Worm (Caenorhabditis elegans): ENCODE data around the gene lam-1.
"Not testable (repeated sequence)": the region's sequence is repeated elsewhere in the genome, so short reads cannot be mapped to it uniquely, and the experiment has no call there.

The lam-1 gene

DNA sequence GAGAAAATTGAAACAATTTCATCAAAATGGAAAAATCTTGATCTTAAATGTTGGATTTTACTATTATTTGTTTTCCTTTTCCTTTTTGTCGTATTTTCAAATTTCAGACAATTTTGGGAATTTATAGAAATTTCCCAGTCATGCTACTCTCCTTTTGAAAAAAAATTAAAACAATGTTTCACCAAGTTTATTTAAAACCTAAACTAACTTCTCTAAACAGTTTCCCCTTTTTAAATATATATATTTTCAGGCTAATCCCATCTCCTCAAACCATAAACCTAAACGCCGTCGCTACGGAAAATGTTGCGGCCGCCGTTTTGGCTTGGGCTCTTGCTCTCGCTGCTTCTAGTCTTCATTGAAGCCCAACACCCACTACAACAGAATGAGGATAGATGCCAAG lies at the start of gene lam-1:
TSS of gene lam-1 (plus strand) at position 301 of the 400 bp plus-strand sequence.
- TF ChIP-seq dao-5 (tag; optimal IDR thresholded peaks at IDR 0.05) (no peak), W03F9.2 (tag; optimal IDR thresholded peaks at IDR 0.05) (no peak), him-1 (tag; optimal IDR thresholded peaks at IDR 0.05) (no peak)

DNA sequence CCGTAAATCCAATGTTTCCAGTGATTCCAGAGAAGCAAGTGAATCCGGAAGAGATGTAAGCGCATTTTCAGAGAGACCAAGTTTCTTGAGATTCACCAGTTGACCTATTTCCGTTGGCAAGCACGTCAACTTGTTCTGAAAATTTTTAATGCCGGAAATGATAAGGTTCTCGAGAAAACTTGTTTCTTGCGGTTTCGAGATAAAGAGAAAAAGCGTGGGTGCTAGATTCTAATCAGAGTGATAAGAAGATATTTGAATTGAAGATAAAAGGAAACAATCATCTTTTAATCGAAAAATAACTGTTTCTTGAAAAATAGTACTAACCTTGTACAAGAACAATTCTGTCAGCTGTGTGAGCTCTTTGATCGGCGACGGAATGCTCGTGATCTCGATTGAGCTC lies 41.4 kb upstream of the lam-1 start:
- TF ChIP-seq dao-5 (tag; optimal IDR thresholded peaks at IDR 0.05) (no peak), W03F9.2 (tag; optimal IDR thresholded peaks at IDR 0.05) (no peak), him-1 (tag; optimal IDR thresholded peaks at IDR 0.05) (no peak)

DNA sequence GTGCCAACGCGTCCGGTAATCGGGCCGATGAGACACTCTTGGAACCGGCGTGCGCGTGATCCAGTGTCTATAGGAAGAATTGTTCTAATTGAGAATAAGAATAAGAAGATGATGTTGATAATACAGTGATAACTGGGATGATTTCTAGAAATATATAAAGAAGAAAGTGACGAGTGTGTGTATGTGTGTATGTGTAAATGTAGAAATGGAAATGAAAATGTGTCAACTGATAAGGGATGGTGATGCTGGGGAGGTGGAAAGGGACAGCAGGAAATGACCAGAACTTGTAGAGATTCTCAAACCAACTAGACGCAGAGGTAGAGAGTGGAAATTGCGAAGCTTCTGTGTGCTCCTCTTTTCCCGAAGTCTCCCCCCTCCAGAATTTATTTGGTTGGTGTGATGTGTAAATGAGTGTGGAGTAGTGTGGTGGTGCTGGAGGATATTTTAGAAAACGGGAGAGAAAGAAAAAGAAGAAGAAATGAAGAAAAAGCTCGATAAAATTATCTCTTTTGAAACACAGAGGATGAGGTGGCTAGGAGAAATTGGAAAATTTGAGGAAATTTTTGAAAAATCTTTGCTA lies 39.3 kb upstream of the lam-1 start:
- TF ChIP-seq W03F9.2 (tag; optimal IDR thresholded peaks at IDR 0.05) (no peak), dao-5 (tag; optimal IDR thresholded peaks at IDR 0.05) (no peak), him-1 (tag; optimal IDR thresholded peaks at IDR 0.05) (no peak)

DNA sequence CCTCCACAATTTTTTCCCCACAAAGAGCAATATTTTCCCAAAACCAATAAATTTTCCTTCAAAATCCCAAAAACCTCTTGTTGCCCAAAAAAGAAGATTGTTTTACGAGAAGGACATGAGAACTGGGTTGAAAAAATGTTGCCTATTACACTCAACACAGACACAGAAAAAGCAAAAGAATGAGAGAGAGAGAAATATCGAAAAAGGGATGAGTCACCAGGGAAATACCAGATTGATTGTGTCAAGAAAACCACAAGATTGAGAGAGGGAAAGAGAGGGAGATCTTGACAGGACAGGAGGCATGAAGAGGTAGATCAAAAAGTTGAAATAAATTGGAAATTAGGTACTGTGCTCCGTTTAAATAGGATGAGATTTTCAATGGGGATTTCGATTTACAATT lies 38.3 kb upstream of the lam-1 start:
- no peak for TF ChIP-seq W03F9.2 (tag; optimal IDR thresholded peaks at IDR 0.05)
- TF ChIP-seq him-1 (tag; optimal IDR thresholded peaks at IDR 0.05) = no peak
- no peak for TF ChIP-seq dao-5 (tag; optimal IDR thresholded peaks at IDR 0.05)

DNA sequence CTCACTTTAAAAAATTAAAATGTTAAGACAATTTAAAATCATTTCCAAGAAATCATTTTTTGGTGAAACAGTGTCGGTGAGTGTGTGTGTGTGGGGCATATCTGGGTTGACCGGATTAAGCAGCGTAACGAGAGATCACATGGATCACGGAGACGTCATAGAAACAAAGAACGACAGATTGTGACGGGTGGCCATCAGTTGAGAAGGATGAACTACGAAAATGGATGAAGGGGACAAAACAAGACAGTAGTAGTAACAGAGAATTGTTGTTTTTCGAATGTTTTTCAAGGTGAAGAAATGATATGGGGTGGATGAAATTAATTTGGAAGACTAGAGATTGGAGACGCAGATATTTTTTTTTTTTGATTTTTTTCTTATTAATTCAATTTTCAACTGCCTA lies 36.6 kb upstream of the lam-1 start:
- TF ChIP-seq W03F9.2 (tag; optimal IDR thresholded peaks at IDR 0.05) (no peak), him-1 (tag; optimal IDR thresholded peaks at IDR 0.05) (no peak), dao-5 (tag; optimal IDR thresholded peaks at IDR 0.05) (no peak)

DNA sequence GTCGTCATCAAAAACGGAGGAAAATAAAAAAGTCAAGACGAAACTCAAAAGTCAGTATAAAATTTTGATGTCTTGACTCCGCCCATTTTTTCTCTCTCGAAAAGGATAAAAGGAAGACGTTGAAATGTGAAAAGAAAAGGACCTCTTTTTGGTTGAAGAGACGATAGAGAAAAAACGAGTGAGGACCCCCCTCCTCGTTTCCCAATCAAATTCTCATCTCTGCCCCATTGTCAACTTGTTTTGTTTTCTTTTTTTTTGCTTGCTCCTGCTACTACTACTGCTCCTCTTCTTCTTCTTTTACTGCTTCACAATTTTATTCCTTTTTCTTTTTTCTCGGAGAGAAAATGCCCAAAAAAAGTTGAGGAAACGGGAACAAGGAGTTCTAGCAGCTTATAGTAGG lies 35.3 kb upstream of the lam-1 start:
- TF ChIP-seq him-1 (tag; optimal IDR thresholded peaks at IDR 0.05) = peak; percentile 11
- no peak for TF ChIP-seq W03F9.2 (tag; optimal IDR thresholded peaks at IDR 0.05)

DNA sequence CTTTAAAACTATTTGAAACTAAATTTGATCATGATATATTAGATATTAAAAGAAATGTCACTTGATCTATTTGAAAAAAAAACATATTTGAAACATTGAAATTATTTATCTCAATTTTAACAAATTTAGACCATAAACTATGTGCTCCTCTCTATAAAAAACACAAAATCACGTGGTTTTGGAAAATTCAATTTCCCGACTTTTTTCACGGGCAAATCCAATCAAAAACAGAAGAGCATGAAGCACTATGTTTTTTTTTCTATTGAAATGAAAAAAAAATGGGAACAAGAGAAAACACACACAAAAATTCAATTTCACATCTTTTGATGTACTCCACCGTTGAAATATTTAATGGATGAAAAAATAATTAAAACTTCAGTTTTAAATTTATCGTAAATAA lies 33.9 kb upstream of the lam-1 start:
- no peak for TF ChIP-seq dao-5 (tag; optimal IDR thresholded peaks at IDR 0.05)

DNA sequence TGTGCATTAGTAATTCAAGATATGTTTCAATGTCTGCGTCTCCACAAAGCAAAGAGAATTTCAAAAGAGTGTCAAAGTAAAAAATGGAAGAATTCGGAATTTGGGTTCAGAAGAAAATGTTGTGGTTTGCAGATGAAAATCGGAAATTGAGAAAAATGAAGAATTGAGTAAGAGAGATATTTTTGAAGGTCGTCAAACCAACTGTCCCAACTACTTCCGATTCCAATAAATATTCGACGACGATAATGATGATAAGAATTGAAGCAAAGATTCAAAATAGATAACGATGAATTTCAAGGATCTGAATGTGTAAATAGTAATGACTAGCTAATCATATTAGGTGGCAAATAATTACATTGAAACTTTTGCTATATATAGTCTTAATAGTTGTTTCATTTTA lies 33.2 kb upstream of the lam-1 start:
- TF ChIP-seq W03F9.2 (tag; optimal IDR thresholded peaks at IDR 0.05) (no peak), dao-5 (tag; optimal IDR thresholded peaks at IDR 0.05) (no peak), him-1 (tag; optimal IDR thresholded peaks at IDR 0.05) (no peak)

DNA sequence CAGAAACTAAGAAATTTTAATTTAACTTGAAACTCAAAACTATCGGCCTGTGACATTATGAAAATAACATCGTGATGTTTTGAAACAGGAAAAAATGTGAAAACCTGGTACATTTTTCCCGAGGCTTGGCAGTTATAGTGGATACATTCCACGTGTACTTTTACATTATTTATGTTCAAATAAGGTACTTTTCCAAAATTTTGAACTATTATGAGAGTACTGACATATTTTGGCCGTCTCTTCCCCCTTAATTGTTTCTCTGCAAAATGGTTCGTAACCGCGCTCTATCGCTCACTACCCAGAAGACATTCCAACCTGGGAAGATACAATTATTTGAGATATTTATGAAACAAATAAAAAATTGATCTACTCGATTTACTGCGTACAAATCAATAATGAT lies 23.3 kb upstream of the lam-1 start, which contains the start of gene C24D10.5:
TSS of gene C24D10.5 (plus strand) at position 301 of the 400 bp plus-strand sequence.
- TF ChIP-seq him-1 (tag; optimal IDR thresholded peaks at IDR 0.05) (no peak), dao-5 (tag; optimal IDR thresholded peaks at IDR 0.05) (no peak), W03F9.2 (tag; optimal IDR thresholded peaks at IDR 0.05) (no peak)

DNA sequence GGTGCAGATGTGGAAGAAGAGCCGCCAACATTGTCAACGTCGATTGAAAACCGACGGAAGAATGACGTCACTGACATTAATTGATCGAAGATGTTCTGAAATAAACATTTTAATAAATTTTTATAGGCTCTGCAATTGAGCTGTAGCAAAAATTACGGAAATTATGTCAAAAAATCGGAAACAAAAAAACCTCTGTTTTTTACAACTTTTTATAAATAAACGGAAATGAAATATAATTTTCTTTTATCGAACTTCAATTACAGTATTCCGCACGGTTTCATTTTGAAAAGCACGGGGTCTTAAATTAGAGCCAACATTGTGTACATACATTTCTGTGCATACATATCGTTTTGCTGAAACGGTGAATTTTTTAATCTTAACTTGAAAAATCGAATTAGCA lies 20.7 kb upstream of the lam-1 start, which contains the start of gene soc-2:
TSS of gene soc-2 (minus strand) at position 101 of the 400 bp plus-strand sequence.
- no peak for TF ChIP-seq him-1 (tag; optimal IDR thresholded peaks at IDR 0.05)
- no peak for TF ChIP-seq dao-5 (tag; optimal IDR thresholded peaks at IDR 0.05)
- no peak for TF ChIP-seq W03F9.2 (tag; optimal IDR thresholded peaks at IDR 0.05)

DNA sequence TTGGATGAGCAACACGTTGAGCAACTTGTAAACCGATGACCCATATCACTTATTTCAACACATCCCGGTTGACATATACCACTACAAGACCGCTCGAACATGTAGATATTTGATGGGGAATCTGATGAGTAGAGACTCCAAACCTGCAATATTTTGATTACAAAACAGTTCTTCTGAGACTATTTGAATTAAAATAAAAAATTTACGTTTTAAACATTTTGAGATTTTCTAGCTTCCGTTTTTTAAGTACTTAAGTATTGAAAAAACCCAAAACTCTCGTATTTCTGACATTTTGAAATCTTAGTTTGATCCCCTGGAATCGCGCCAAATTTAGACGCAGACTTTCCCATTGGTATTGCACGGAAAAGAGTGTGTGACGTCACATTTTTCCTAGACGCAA lies 15.9 kb upstream of the lam-1 start, which contains the start of gene C24D10.49:
TSS of gene C24D10.49 (minus strand) at position 101 of the 400 bp plus-strand sequence.
- TF ChIP-seq dao-5 (tag; optimal IDR thresholded peaks at IDR 0.05) (no peak), W03F9.2 (tag; optimal IDR thresholded peaks at IDR 0.05) (no peak), him-1 (tag; optimal IDR thresholded peaks at IDR 0.05) (no peak)

DNA sequence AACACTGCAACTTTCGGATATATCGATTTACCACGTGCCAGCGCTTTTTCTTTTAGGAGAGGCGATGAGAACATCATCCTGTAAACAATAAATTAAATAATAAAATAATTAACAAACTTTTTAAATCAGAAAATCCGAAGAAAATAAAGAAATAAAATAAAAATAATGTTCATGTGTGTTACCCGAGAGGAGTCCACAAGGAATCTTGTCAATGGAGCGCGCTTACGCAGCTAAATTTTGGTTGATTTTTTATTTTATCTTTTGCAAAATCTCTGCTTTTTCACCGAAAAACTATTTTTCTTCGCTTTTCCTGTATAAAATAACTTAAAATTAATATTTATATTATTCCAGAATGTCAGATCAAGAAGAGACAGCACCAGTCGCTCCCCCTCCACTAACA lies 13.0 kb upstream of the lam-1 start, which contains the start of the genes C24D10.6 and C24D10.4:
TSS of gene C24D10.6 (minus strand) at position 78 of the 400 bp plus-strand sequence.
TSS of gene C24D10.4 (plus strand) at position 352 of the 400 bp plus-strand sequence.
- TF ChIP-seq dao-5 (tag; optimal IDR thresholded peaks at IDR 0.05) = no peak
- no peak for TF ChIP-seq him-1 (tag; optimal IDR thresholded peaks at IDR 0.05)
- TF ChIP-seq W03F9.2 (tag; optimal IDR thresholded peaks at IDR 0.05) = peak; percentile 19

DNA sequence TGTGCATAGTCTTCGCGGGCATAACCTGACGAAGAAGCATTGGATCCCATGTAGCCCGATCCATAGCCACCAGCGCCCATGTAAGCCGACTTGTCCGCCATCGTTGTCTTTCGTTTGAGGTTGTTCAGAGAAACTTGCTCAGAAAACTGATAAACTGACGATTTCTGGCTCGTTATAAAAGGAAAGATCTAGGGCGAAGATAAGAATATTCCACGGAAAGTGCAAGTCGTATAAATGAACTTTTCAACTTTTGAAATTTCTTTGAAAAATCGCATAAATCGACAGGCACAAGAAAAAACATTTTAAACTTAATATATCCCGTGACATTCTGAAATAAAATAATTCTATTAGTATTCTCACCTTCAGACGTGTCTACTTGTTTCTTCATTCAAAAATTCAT lies 10.2 kb upstream of the lam-1 start, which contains the start of the genes nspd-3 and C24D10.2:
TSS of gene nspd-3 (minus strand) at position 101 of the 400 bp plus-strand sequence.
TSS of gene C24D10.2 (plus strand) at position 399 of the 400 bp plus-strand sequence.
- not testable (repeated sequence) for TF ChIP-seq W03F9.2, him-1, dao-5 (tag; optimal IDR thresholded peaks at IDR 0.05)

DNA sequence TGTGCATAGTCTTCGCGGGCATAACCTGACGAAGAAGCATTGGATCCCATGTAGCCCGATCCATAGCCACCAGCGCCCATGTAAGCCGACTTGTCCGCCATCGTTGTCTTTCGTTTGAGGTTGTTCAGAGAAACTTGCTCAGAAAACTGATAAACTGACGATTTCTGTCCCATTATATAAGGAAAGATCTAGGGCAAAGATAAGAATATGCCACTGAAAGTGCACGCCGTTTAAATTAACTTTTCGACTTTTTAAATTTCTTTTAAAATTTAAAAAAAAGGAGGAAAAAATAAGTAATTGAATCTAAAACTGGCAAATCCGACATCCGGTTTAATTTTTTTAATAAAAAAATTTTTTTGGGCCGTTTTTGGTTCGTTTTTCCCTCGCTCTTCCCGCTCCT lies 7.5 kb upstream of the lam-1 start, which contains the start of gene nspd-6:
TSS of gene nspd-6 (minus strand) at position 101 of the 400 bp plus-strand sequence.
- not testable (repeated sequence) for TF ChIP-seq W03F9.2, dao-5, him-1 (tag; optimal IDR thresholded peaks at IDR 0.05)

DNA sequence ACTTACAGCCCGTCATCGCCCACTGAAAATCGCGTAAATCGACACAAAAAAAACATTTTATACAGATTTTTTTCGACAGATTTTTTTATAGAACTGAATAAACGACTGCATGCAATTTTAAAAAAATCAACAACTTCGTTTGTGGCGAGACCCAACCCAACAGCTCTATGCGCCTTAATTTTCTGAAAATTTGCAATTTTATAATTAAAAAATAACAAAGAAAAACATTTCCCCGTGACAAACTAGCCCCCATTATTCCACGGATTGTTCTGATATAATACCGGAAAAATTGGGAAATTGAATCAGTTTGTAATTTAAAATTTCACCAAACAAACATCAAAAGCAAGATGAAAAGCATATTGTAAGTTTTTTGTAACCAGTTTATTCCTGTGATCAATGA lies 7.1 kb upstream of the lam-1 start, which contains the start of gene ptp-5.1:
TSS of gene ptp-5.1 (plus strand) at position 301 of the 400 bp plus-strand sequence.
- no peak for TF ChIP-seq W03F9.2 (tag; optimal IDR thresholded peaks at IDR 0.05)
- no peak for TF ChIP-seq dao-5 (tag; optimal IDR thresholded peaks at IDR 0.05)
- no peak for TF ChIP-seq him-1 (tag; optimal IDR thresholded peaks at IDR 0.05)
